Worm (Caenorhabditis elegans) whole organism, young adult: ENCODE data around the gene F16B12.1.

Source experiments
- F10E7.11 ChIP-seq: sonication (generic microtip); optimal IDR thresholded peaks from 2 replicates; lab custom pipeline; 2017; ENCODE audit warnings: mild to moderate bottlenecking, missing genetic modification characterization, moderate library complexity, missing compliant biosample characterization
- K11D2.4 ChIP-seq: fragments of 200-800 bp; sonication (Bioruptor generic); IDR thresholded peaks from 2 replicates; pipeline ENCODE4 v1.3.6; 2022; ENCODE audit warnings: missing genetic modification reagents, missing genetic modification characterization, missing compliant biosample characterization
- attf-3 ChIP-seq: fragments of 200-800 bp; sonication (Bioruptor generic); conservative IDR thresholded peaks from 2 replicates; pipeline ENCODE4 v1.3.6; 2022; ENCODE audit warnings: missing genetic modification reagents, missing genetic modification characterization, missing compliant biosample characterization
- dpff-1 ChIP-seq: sonication (generic microtip); optimal IDR thresholded peaks from 2 replicates; lab custom pipeline; 2017; ENCODE audit warnings: mild to moderate bottlenecking, missing genetic modification characterization, missing compliant biosample characterization
- egl-18 ChIP-seq: fragments of 200-800 bp; sonication (Bioruptor generic); IDR thresholded peaks from 2 replicates; pipeline ENCODE4 v1.3.6; 2022; ENCODE audit warnings: missing genetic modification reagents, missing genetic modification characterization, missing compliant biosample characterization
- hrde-1 ChIP-seq: sonication (generic microtip); optimal IDR thresholded peaks from 2 replicates; lab custom pipeline; 2016; ENCODE audit warnings: missing genetic modification characterization, mild to moderate bottlenecking, missing compliant biosample characterization, moderate library complexity, missing genotype, missing genetic modification reagents, borderline replicate concordance
- nhr-90 ChIP-seq: sonication (generic microtip); optimal IDR thresholded peaks from 2 replicates; lab custom pipeline; 2016; ENCODE audit warnings: missing genotype, mild to moderate bottlenecking, missing genetic modification characterization, missing compliant biosample characterization
- pha-4 ChIP-seq: fragments of 150-350 bp; sonication (generic microtip); optimal IDR thresholded peaks from 2 replicates; lab custom pipeline; 2014; ENCODE audit warnings: missing biosample characterization, missing genetic modification reagents, missing genetic modification characterization
- repo-1 ChIP-seq: sonication (generic microtip); optimal IDR thresholded peaks from 2 replicates; lab custom pipeline; 2017; ENCODE audit warnings: mild to moderate bottlenecking, missing genetic modification characterization, missing compliant biosample characterization
- sea-2 ChIP-seq: fragments of 200-800 bp; sonication (Bioruptor generic); IDR thresholded peaks from 2 replicates; pipeline ENCODE4 v1.3.6; 2022; ENCODE audit warnings: missing genetic modification characterization, missing compliant biosample characterization
- somi-1 ChIP-seq: fragments of 200-800 bp; sonication (Bioruptor generic); optimal IDR thresholded peaks from 2 replicates; lab custom pipeline; 2018; ENCODE audit warnings: mild to moderate bottlenecking, missing genetic modification characterization, missing compliant biosample characterization
- tbp1 ChIP-seq: fragments of 200-800 bp; sonication (Bioruptor generic); optimal IDR thresholded peaks from 2 replicates; lab custom pipeline; 2018; ENCODE audit warnings: mild to moderate bottlenecking, missing genetic modification characterization, missing compliant biosample characterization
- tlf-1 ChIP-seq: fragments of 200-800 bp; sonication (Bioruptor generic); optimal IDR thresholded peaks from 2 replicates; lab custom pipeline; 2018; ENCODE audit warnings: mild to moderate bottlenecking, missing genetic modification characterization, missing compliant biosample characterization
- unc-130 ChIP-seq: sonication (generic microtip); optimal IDR thresholded peaks from 2 replicates; lab custom pipeline; 2016; ENCODE audit warnings: missing genetic modification reagents, missing genetic modification characterization, missing compliant biosample characterization

ce11 chrX:14067641-14068040 is 17.7 kb upstream of the F16B12.1 start, which contains the start of gene lgc-21:
- no peak for TF ChIP-seq egl-18 (GFP tag; lab: Robert Waterston, UW)
- TF ChIP-seq repo-1: no peak
- no peak for TF ChIP-seq hrde-1
- TF ChIP-seq tlf-1 (GFP tag; lab: Kevin White, UChicago): no peak
- TF ChIP-seq somi-1: no peak
- TF ChIP-seq tbp1 (GFP tag; lab: Kevin White, UChicago): no peak
- no peak for TF ChIP-seq unc-130
- TF ChIP-seq sea-2 (GFP tag; lab: Robert Waterston, UW): no peak
- no peak for TF ChIP-seq F10E7.11
- TF ChIP-seq dpff-1 (tag; lab: Kevin White, UChicago): no peak
- TF ChIP-seq pha-4 (tag; lab: Kevin White, UChicago): no peak
- TF ChIP-seq attf-3: no peak
- TF ChIP-seq nhr-90 (tag; lab: Kevin White, UChicago): no peak
- TF ChIP-seq K11D2.4 (GFP tag; lab: Robert Waterston, UW): no peak
